Fruit fly (Drosophila melanogaster): ENCODE measurements around the gene Eno.

The Eno gene

dm6 chr2L:1729607-1730011 lies at the start of gene Eno, which contains the start of gene CG31937:
TSS of gene Eno (minus strand) at chr2L:1729636.
TSS of gene CG31937 (plus strand) at chr2L:1729887.
- no peak for TF ChIP-seq Myc (optimal IDR thresholded peaks at IDR 0.05)
- TF ChIP-seq insv (optimal IDR thresholded peaks at IDR 0.05) = no peak
- no peak for TF ChIP-seq Sin3A (optimal IDR thresholded peaks at IDR 0.05)
- TF ChIP-seq h (optimal IDR thresholded peaks at IDR 0.05) = no peak
- TF ChIP-seq psq (optimal IDR thresholded peaks at IDR 0.05) = no peak
- TF ChIP-seq ttk (optimal IDR thresholded peaks at IDR 0.05) = no peak

DNA sequence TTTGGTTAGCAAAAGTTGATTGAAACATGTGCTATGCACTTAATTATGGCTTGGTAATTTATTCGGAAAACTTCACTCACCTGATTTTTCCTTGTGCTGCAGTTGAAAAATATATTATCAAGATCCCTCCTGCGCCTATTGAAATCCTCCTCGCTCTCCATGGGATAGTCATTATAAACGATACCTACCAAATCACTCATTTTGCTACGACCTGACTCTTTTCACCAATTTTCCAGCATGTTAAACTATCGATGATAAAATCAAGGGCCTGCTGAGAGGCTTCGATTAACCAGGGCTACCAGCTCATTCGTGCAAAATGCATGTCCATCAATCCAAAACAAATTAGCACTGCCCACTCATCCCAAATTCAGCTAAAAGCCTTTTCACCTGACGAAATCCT lies 29.4 kb upstream of the Eno start, which contains the start of gene CG17650:
Gene CG17650 (minus strand): TSS at position 241 of the 400 bp plus-strand sequence.
- TF ChIP-seq insv (optimal IDR thresholded peaks at IDR 0.05) (no peak), Sin3A (optimal IDR thresholded peaks at IDR 0.05) (no peak), h (optimal IDR thresholded peaks at IDR 0.05) (no peak), Myc (optimal IDR thresholded peaks at IDR 0.05) (no peak), psq (optimal IDR thresholded peaks at IDR 0.05) (no peak), ttk (optimal IDR thresholded peaks at IDR 0.05) (no peak)

DNA sequence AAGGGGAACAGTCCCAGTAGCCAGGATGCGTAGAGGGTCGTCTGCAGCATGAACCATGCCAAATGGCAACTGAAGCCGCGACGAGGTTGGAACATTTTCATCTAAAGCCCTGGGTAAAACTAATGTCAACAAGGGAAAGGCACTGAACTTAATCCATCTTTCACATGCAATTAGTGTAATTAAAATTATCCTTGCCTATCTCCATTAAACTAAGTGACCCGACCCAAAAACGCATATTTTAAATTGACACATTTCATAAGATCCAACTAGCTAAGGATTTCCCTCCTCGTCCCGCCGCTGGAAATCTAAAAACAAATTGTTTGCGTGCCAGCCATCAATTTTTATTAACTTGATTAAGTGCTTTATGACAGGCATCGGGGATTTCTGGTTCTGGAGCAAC lies 26.9 kb upstream of the Eno start, which contains the start of gene Gr22f:
Gene Gr22f (minus strand): TSS at position 101 of the 400 bp plus-strand sequence.
- TF ChIP-seq ttk (optimal IDR thresholded peaks at IDR 0.05) = no peak
- TF ChIP-seq Myc (optimal IDR thresholded peaks at IDR 0.05) = no peak
- TF ChIP-seq Sin3A (optimal IDR thresholded peaks at IDR 0.05) = no peak
- no peak for TF ChIP-seq h (optimal IDR thresholded peaks at IDR 0.05)
- no peak for TF ChIP-seq insv (optimal IDR thresholded peaks at IDR 0.05)
- TF ChIP-seq psq (optimal IDR thresholded peaks at IDR 0.05) = no peak

DNA sequence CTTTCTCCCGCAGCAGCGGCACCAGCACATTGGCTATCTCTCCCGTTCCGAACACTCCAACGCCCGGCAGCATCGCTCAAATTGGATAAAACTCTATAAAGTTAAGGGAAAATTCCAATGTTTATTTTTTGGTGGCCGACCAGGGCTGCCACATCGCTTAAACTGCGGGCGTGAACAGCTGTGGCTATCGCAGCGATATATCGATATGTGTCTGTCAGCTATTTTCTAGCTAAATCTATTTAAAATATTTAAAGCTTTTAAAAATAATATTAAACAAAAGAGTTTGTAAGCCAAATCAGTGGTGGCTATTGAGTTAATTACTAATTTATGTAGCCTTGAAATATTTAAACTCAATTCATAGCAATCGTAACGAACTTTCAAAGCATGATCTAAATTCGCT lies 22.5 kb upstream of the Eno start, which contains the start of the genes CG17712 and CG17648:
Gene CG17712 (minus strand): TSS at position 170 of the 400 bp plus-strand sequence.
Gene CG17648 (plus strand): TSS at position 356 of the 400 bp plus-strand sequence.
- TF ChIP-seq h (optimal IDR thresholded peaks at IDR 0.05) = no peak
- TF ChIP-seq ttk (optimal IDR thresholded peaks at IDR 0.05) = no peak
- TF ChIP-seq Myc (optimal IDR thresholded peaks at IDR 0.05) = no peak
- TF ChIP-seq insv (optimal IDR thresholded peaks at IDR 0.05) = no peak
- no peak for TF ChIP-seq psq (optimal IDR thresholded peaks at IDR 0.05)
- TF ChIP-seq Sin3A (optimal IDR thresholded peaks at IDR 0.05) = no peak

DNA sequence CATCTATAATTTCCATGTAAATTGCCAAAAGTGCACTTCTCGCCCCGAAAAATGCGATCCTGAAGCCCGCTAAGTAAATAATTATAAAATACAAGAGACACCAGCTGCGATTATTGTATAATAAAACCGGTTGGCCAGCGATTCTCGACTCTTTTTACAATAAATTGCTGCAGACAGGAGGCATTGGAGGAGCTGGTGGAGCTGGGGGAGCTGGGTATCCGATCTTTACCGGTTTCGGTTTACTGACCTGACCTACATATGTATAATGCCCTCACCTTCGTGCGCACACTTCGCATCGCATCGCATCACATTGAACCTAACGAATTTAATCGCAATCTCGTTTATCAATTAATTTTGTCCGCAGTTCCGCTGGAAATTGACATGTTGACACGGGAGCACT lies 19.0 kb upstream of the Eno start:
- no peak for TF ChIP-seq Sin3A (optimal IDR thresholded peaks at IDR 0.05)

- no peak for TF ChIP-seq Myc (optimal IDR thresholded peaks at IDR 0.05)
Observed at dm6 chr2L:1743800-1744199, 14.4 kb upstream of the Eno start.

DNA sequence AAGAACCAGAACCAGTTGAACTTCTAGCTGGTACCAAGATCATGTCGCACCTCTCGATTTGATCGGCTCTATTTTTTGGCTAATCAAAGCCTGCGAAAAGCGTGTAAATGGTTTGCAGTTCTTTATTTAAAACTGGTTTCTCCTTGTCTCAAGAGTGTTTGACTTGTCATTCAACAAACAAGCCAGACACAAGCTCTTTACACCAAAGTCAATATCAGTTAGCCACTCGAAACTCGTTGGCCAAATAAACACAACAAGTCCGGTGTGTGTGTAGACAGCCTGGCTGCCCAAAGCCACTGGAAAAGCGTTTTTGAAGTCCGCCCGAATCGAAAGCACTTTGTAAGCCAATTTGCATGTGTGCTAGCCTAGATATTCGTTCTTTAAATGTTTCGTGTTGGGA lies 10.7 kb upstream of the Eno start:
- TF ChIP-seq psq (optimal IDR thresholded peaks at IDR 0.05) = no peak
- TF ChIP-seq insv (optimal IDR thresholded peaks at IDR 0.05) = no peak
- no peak for TF ChIP-seq h (optimal IDR thresholded peaks at IDR 0.05)
- TF ChIP-seq ttk (optimal IDR thresholded peaks at IDR 0.05) = no peak
- no peak for TF ChIP-seq Sin3A (optimal IDR thresholded peaks at IDR 0.05)
- TF ChIP-seq Myc (optimal IDR thresholded peaks at IDR 0.05) = no peak

dm6 chr2L:1738054-1738453 lies 8.6 kb upstream of the Eno start:
- TF ChIP-seq Myc (optimal IDR thresholded peaks at IDR 0.05) = no peak
- TF ChIP-seq Sin3A (optimal IDR thresholded peaks at IDR 0.05) = no peak

DNA sequence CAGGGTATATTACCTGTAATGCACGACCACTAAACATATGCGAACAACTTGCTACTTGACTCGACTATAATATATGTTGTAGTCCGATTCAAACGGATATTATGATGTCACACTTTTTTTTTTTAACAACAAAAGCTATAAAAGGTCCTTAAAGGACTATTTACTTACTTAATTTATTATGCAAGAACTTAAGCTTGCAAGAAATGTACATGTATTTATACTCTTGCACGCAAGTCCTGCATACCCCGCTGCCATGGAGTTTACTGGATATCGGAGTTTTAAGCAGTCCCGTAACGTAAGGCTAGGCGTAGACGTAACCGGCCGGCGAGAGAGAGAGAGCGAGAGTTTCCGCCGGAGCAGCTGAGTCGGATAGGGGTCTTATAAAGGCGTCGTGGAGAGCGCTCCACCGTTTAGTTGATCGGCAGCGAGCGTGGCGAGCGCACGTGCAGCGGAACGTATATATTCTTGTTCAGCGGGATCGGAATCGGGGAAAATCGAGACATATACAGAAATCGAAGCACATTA lies 7.7 kb upstream of the Eno start:
- TF ChIP-seq Sin3A (optimal IDR thresholded peaks at IDR 0.05) = no peak
- no peak for TF ChIP-seq h (optimal IDR thresholded peaks at IDR 0.05)
- no peak for TF ChIP-seq psq (optimal IDR thresholded peaks at IDR 0.05)
- TF ChIP-seq Myc (optimal IDR thresholded peaks at IDR 0.05) = no peak

DNA sequence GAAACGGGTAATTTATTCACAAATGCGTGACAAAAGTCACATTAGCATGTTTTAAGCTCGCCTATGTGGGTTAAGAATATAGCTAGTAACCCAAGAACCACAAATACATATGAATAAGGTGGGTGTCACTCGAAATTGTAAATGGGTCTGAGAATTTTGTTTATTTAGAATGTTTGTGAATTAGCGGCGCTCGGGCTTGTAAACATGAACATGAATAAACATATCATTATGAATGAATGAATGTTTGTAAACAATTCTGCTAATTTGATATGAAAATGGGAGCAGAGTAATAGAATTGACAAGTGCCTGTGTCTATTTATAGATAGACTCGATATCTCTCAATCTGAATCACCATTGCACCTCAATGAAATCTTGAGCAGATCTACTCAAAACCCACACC lies 5.7 kb upstream of the Eno start:
- no peak for TF ChIP-seq Sin3A (optimal IDR thresholded peaks at IDR 0.05)
- TF ChIP-seq psq (optimal IDR thresholded peaks at IDR 0.05) = no peak
- TF ChIP-seq Myc (optimal IDR thresholded peaks at IDR 0.05) = no peak
- no peak for TF ChIP-seq insv (optimal IDR thresholded peaks at IDR 0.05)
- no peak for TF ChIP-seq ttk (optimal IDR thresholded peaks at IDR 0.05)
- no peak for TF ChIP-seq h (optimal IDR thresholded peaks at IDR 0.05)

- TF ChIP-seq ttk (optimal IDR thresholded peaks at IDR 0.05) (no peak), Sin3A (optimal IDR thresholded peaks at IDR 0.05) (no peak), h (optimal IDR thresholded peaks at IDR 0.05) (no peak), psq (optimal IDR thresholded peaks at IDR 0.05) (no peak), insv (optimal IDR thresholded peaks at IDR 0.05) (no peak), Myc (optimal IDR thresholded peaks at IDR 0.05) (no peak)
Observed at dm6 chr2L:1733155-1733813, 3.8 kb upstream of the Eno start.

DNA sequence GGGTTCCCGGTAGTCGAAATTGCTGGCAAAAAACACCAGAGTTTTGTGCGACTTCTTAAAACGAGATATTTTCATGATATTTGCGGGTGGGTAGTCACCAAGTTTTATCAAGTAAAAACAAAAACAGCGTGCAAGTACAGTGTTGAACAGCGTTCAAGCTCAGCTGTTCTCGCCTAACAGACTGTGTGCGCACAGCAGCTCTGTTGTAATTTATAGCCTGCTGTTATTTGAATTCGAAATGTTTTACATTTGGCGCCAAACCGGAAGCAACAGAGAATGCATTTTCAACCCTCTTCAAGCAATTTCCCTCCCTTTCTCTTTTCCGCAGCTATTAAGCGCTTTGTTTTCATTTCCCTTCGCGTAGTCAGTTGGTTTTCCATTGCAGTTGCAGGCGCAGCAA lies 2.8 kb upstream of the Eno start, which contains the start of the genes CG17652 and CG17646:
Gene CG17652 (minus strand): TSS at position 168 of the 400 bp plus-strand sequence.
Gene CG17646 (plus strand): TSS at position 336 of the 400 bp plus-strand sequence.
- TF ChIP-seq psq (optimal IDR thresholded peaks at IDR 0.05) (no peak), h (optimal IDR thresholded peaks at IDR 0.05) (no peak), insv (optimal IDR thresholded peaks at IDR 0.05) (no peak), ttk (optimal IDR thresholded peaks at IDR 0.05) (no peak), Sin3A (optimal IDR thresholded peaks at IDR 0.05) (no peak), Myc (optimal IDR thresholded peaks at IDR 0.05) (no peak)

DNA sequence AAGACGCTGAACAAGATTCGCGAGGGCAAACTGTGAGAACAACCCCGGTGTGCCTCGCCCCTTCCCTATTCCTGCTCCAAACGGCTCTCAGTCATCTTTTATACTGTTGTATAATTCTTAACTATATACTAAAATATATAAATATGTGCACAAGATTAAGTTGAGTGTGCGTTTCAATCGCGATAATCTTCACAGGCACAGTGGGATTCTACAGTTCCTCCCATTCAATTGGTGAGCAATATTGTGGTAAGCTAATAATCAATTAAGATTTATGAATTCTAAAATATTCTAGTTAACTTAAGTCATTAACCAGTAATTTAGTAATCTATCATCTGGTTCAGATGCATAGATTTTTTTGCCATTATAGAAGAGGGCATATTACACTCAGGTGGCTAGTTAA lies 1.5 kb upstream of the Eno start:
- TF ChIP-seq h (optimal IDR thresholded peaks at IDR 0.05) (no peak), insv (optimal IDR thresholded peaks at IDR 0.05) (no peak), ttk (optimal IDR thresholded peaks at IDR 0.05) (no peak), Myc (optimal IDR thresholded peaks at IDR 0.05) (no peak), psq (optimal IDR thresholded peaks at IDR 0.05) (no peak), Sin3A (optimal IDR thresholded peaks at IDR 0.05) (no peak)
